Worm (Caenorhabditis elegans) whole organism, L2 larva: ENCODE measurements around the gene ZK180.7.

ENCODE experiments used
- F13H6.1 ChIP-seq: sonication (generic microtip); optimal IDR thresholded peaks from 2 replicates; lab custom pipeline; 2016; ENCODE audit warnings: missing genetic modification characterization, missing compliant biosample characterization
- R02D3.7 ChIP-seq: fragments of 150-350 bp; optimal IDR thresholded peaks from 2 replicates; lab custom pipeline; 2014; ENCODE audit warnings: missing biosample characterization, missing genetic modification characterization
- elt-1 ChIP-seq: fragments of 150-350 bp; optimal IDR thresholded peaks from 2 replicates; lab custom pipeline; 2014; ENCODE audit warnings: missing biosample characterization, missing genetic modification characterization
- elt-3 ChIP-seq: sonication (generic microtip); optimal IDR thresholded peaks from 2 replicates; lab custom pipeline; 2017; ENCODE audit warnings: missing biosample characterization, missing genetic modification characterization
- fos-1 ChIP-seq: fragments of 150-350 bp; optimal IDR thresholded peaks from 2 replicates; lab custom pipeline; 2014; ENCODE audit warnings: missing biosample characterization, missing genetic modification characterization
- lin-13 ChIP-seq: fragments of 150-350 bp; optimal IDR thresholded peaks from 2 replicates; lab custom pipeline; 2014; ENCODE audit warnings: missing biosample characterization, missing genetic modification reagents, missing genetic modification characterization
- lsy-2 ChIP-seq, 2 experiments: fragments of 150-350 bp in 1 of 2; sonication (generic microtip) in 1 of 2; optimal IDR thresholded peaks; 2 replicates each; lab custom pipeline; 2014 to 2017; ENCODE audit warnings: missing biosample characterization in 2 of 2, missing genetic modification characterization in 2 of 2
- mdl-1 ChIP-seq, 2 experiments: fragments of 150-350 bp in 1 of 2; sonication (generic microtip) in 1 of 2; optimal IDR thresholded peaks; 2 replicates each; lab custom pipeline; 2017; ENCODE audit warnings: missing biosample characterization in 2 of 2, missing genetic modification characterization in 2 of 2
- nhr-10 ChIP-seq: sonication (generic microtip); optimal IDR thresholded peaks from 2 replicates; lab custom pipeline; 2017; ENCODE audit warnings: missing biosample characterization, missing genetic modification characterization
- nhr-6 ChIP-seq: fragments of 150-350 bp; optimal IDR thresholded peaks from 2 replicates; lab custom pipeline; 2014; ENCODE audit warnings: missing biosample characterization, missing genetic modification characterization
- unc-62 ChIP-seq: fragments of 150-350 bp; optimal IDR thresholded peaks from 2 replicates; lab custom pipeline; 2014; ENCODE audit warnings: missing biosample characterization, missing genetic modification reagents, missing genetic modification characterization
- zag-1 ChIP-seq: fragments of 150-350 bp; optimal IDR thresholded peaks from 2 replicates; lab custom pipeline; 2014; ENCODE audit warnings: missing biosample characterization, missing genetic modification characterization

DNA sequence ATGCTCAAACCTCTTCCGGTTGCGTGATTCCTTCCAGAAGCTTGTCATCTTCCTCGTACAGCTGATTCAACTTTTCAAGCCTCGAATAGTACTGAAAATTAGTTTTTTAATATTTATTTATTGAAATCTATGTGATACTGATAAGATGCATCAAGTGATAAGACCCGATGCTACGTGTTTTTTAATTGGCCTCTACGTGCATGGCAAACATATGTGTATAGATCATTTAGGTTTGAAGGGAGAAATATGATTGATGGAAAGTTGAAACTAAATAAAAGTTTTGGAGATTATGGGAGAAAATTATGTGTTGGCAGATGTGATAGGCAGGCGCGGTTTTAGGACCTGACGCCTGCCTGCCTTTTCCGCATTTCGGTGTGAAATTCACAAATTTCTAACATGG is 53.9 kb downstream of the ZK180.7 start:
- TF ChIP-seq zag-1 (tag; lab: Kevin White, UChicago), result no peak
- no peak for TF ChIP-seq elt-3 (tag; lab: Kevin White, UChicago)
- no peak for TF ChIP-seq F13H6.1 (tag; lab: Kevin White, UChicago)
- TF ChIP-seq lsy-2 (tag; optimal IDR thresholded peaks at IDR 0.05; lab: Kevin White, UChicago), result no peak
- no peak for TF ChIP-seq nhr-10 (tag; lab: Kevin White, UChicago)
- no peak for TF ChIP-seq R02D3.7
- peak; percentile 45 for TF ChIP-seq fos-1
- no peak for TF ChIP-seq mdl-1 (tag; optimal IDR thresholded peaks at IDR 0.05; lab: Kevin White, UChicago)
- no peak for TF ChIP-seq lin-13 (GFP tag; lab: Kevin White, UChicago)
- TF ChIP-seq nhr-6 (tag; lab: Kevin White, UChicago), result no peak
- TF ChIP-seq unc-62 (GFP tag; lab: Kevin White, UChicago), result no peak
- TF ChIP-seq elt-1 (tag; lab: Kevin White, UChicago), result no peak
